Fruit fly (Drosophila melanogaster): ENCODE measurements around the gene CG34447.

DNA sequence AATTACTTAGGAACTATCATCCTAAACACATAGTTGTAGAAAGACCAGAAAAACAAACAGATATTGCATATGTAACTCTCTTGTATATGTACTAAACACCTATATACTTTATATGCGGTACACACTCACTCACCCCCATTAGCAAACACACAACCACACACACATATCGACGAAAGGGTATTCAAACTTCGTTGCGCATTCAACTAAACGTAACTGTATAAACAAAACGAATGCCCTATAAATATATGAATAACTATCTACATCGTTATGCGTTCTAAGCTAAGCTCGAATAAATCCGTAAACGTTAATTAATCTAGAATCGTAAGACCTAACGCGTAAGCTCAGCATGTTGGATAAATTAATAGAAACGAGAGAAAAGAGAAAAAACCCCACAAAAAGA is 39.4 kb upstream of the CG34447 start:
- TF ChIP-seq h (optimal IDR thresholded peaks at IDR 0.05) (no peak), Myc (optimal IDR thresholded peaks at IDR 0.05) (no peak), psq (optimal IDR thresholded peaks at IDR 0.05) (no peak), Sin3A (optimal IDR thresholded peaks at IDR 0.05) (no peak), ttk (optimal IDR thresholded peaks at IDR 0.05) (no peak), insv (optimal IDR thresholded peaks at IDR 0.05) (no peak)

Measured in Kc167 (cell line).